Fruit fly (Drosophila melanogaster) whole organism, embryonic: ENCODE data around the gene CG33158.

Experiments
- Awh ChIP-seq: fragments of 200-800 bp; sonication (Bioruptor generic); IDR thresholded peaks from 2 replicates; pipeline ENCODE4, ENCODE4 v1.3.6; 2022; ENCODE audit warnings: missing biosample characterization, missing genetic modification characterization
- B-H1 ChIP-seq: fragments of 200-800 bp; sonication (Bioruptor generic); IDR thresholded peaks from 3 replicates; pipeline ENCODE4 v1.3.6; 2022; ENCODE audit warnings: missing biosample characterization, missing genetic modification characterization
- CG11560 ChIP-seq: fragments of 200-800 bp; sonication (Bioruptor generic); IDR thresholded peaks from 3 replicates; pipeline ENCODE4 v1.3.6; 2022; ENCODE audit warnings: missing biosample characterization, missing genetic modification characterization
- CG1233 ChIP-seq: fragments of 200-800 bp; sonication (Bioruptor generic); optimal IDR thresholded peaks from 4 replicates; lab custom pipeline; 2018; ENCODE audit warnings: missing biosample characterization, mild to moderate bottlenecking, missing genetic modification characterization
- CG12659 ChIP-seq: fragments of 200-800 bp; sonication (Bioruptor generic); optimal IDR thresholded peaks from 3 replicates; lab custom pipeline; 2017; ENCODE audit warnings: mild to moderate bottlenecking, missing biosample characterization, missing genetic modification reagents, missing genetic modification characterization
- CG12769 ChIP-seq: fragments of 200-800 bp; sonication (Bioruptor generic); optimal IDR thresholded peaks from 2 replicates; lab custom pipeline; 2019; ENCODE audit warnings: missing biosample characterization, mild to moderate bottlenecking, missing genetic modification characterization, moderate library complexity
- CG15514 ChIP-seq: fragments of 200-800 bp; sonication (Bioruptor generic); optimal IDR thresholded peaks from 3 replicates; lab custom pipeline; 2017; ENCODE audit warnings: missing biosample characterization, missing genetic modification characterization, mild to moderate bottlenecking, moderate library complexity, missing genetic modification reagents
- CG15696 ChIP-seq: fragments of 200-800 bp; sonication (Bioruptor generic); optimal IDR thresholded peaks from 2 replicates; lab custom pipeline; 2019; ENCODE audit warnings: missing biosample characterization, mild to moderate bottlenecking, missing genetic modification characterization, moderate library complexity
- CG17361 ChIP-seq: fragments of 200-800 bp; sonication (Bioruptor generic); IDR thresholded peaks from 3 replicates; pipeline ENCODE4 v1.3.6; 2022; ENCODE audit warnings: missing biosample characterization, missing genetic modification characterization
- CG17385 ChIP-seq: fragments of 200-800 bp; sonication (Bioruptor generic); optimal IDR thresholded peaks from 3 replicates; lab custom pipeline; 2018; ENCODE audit warnings: missing biosample characterization, mild to moderate bottlenecking, missing genetic modification characterization
- CG17829 ChIP-seq: fragments of 200-800 bp; optimal IDR thresholded peaks from 2 replicates; lab custom pipeline; 2019; ENCODE audit warnings: missing biosample characterization, mild to moderate bottlenecking, missing genetic modification characterization, moderate library complexity
- CG2678 ChIP-seq: fragments of 200-800 bp; sonication (Bioruptor generic); optimal IDR thresholded peaks from 3 replicates; lab custom pipeline; 2019; ENCODE audit warnings: missing biosample characterization, mild to moderate bottlenecking, missing genetic modification characterization, moderate library complexity
- CG3065 ChIP-seq: fragments of 200-800 bp; sonication (Bioruptor generic); optimal IDR thresholded peaks from 2 replicates; lab custom pipeline; 2016; ENCODE audit warnings: missing biosample characterization, missing genetic modification characterization
- CG3281 ChIP-seq: fragments of 200-800 bp; sonication (Bioruptor generic); optimal IDR thresholded peaks from 3 replicates; lab custom pipeline; 2017; ENCODE audit warnings: missing biosample characterization, mild to moderate bottlenecking, missing genetic modification characterization
- CG4328 ChIP-seq: fragments of 200-800 bp; sonication (Bioruptor generic); optimal IDR thresholded peaks from 3 replicates; lab custom pipeline; 2017; ENCODE audit warnings: missing biosample characterization, missing genetic modification reagents, missing genetic modification characterization
- CG6791 ChIP-seq: fragments of 200-800 bp; sonication (Bioruptor generic); IDR thresholded peaks from 3 replicates; pipeline ENCODE4 v1.3.6; 2022; ENCODE audit warnings: missing biosample characterization, missing genetic modification characterization; ENCODE audit not compliant: partially characterized antibody
- CG7372 ChIP-seq: fragments of 200-800 bp; sonication (Bioruptor generic); IDR thresholded peaks from 2 replicates; pipeline ENCODE4 v1.3.6; 2022; ENCODE audit warnings: missing biosample characterization, missing genetic modification characterization
- CG7839 ChIP-seq: fragments of 200-800 bp; sonication (Bioruptor generic); optimal IDR thresholded peaks from 3 replicates; lab custom pipeline; 2018; ENCODE audit warnings: missing biosample characterization, mild to moderate bottlenecking, missing genetic modification characterization, moderate library complexity
- CG8290 ChIP-seq, 3 experiments: fragments of 200-800 bp; sonication (Bioruptor generic); optimal IDR thresholded peaks; 2 replicates each; lab custom pipeline; 2016 to 2019; ENCODE audit warnings: missing biosample characterization in 3 of 3, missing genetic modification characterization in 3 of 3, mild to moderate bottlenecking in 2 of 3, moderate library complexity in 1 of 3
- CG8924 ChIP-seq: fragments of 200-800 bp; optimal IDR thresholded peaks from 3 replicates; lab custom pipeline; 2019; ENCODE audit warnings: missing biosample characterization, mild to moderate bottlenecking, missing genetic modification characterization, moderate library complexity
- Doc2 ChIP-seq: fragments of 200-800 bp; sonication (Bioruptor generic); IDR thresholded peaks from 2 replicates; pipeline ENCODE4 v1.3.6; 2022; ENCODE audit warnings: missing biosample characterization, missing genetic modification characterization
- Elba2 ChIP-seq: fragments of 200-800 bp; sonication (Bioruptor generic); optimal IDR thresholded peaks from 3 replicates; lab custom pipeline; 2016; ENCODE audit warnings: missing biosample characterization, missing genetic modification characterization
- Hmx ChIP-seq: fragments of 200-800 bp; sonication (Bioruptor generic); optimal IDR thresholded peaks from 2 replicates; lab custom pipeline; 2016; ENCODE audit warnings: missing biosample characterization, missing genetic modification characterization
- Kr ChIP-seq: fragments of 200-800 bp; sonication (Bioruptor generic); optimal IDR thresholded peaks from 2 replicates; lab custom pipeline; 2017; ENCODE audit warnings: missing biosample characterization, mild to moderate bottlenecking, missing genetic modification characterization
- MBD-R2 ChIP-seq: fragments of 200-800 bp; sonication (Bioruptor generic); IDR thresholded peaks from 2 replicates; pipeline ENCODE4 v1.3.6; 2022; ENCODE audit warnings: missing biosample characterization, missing genetic modification characterization
- Pdp1 ChIP-seq, 2 experiments: fragments of 200-800 bp; sonication (Bioruptor generic); optimal IDR thresholded peaks; 3 replicates each; lab custom pipeline; 2016; ENCODE audit warnings: missing biosample characterization in 2 of 2, missing genetic modification characterization in 2 of 2, mild to moderate bottlenecking in 1 of 2, moderate library complexity in 1 of 2
- Sox100B ChIP-seq: fragments of 200-800 bp; sonication (Bioruptor generic); optimal IDR thresholded peaks from 3 replicates; lab custom pipeline; 2018; ENCODE audit warnings: missing biosample characterization, mild to moderate bottlenecking, missing genetic modification characterization
- Usf ChIP-seq: fragments of 200-800 bp; sonication (Bioruptor generic); optimal IDR thresholded peaks from 2 replicates; lab custom pipeline; 2017; ENCODE audit warnings: missing genotype, missing biosample characterization, missing genetic modification characterization
- ac ChIP-seq: fragments of 200-800 bp; sonication (Bioruptor generic); optimal IDR thresholded peaks from 3 replicates; lab custom pipeline; 2017; ENCODE audit warnings: missing biosample characterization, mild to moderate bottlenecking, missing genetic modification characterization
- ash1 ChIP-seq: fragments of 200-800 bp; sonication (Bioruptor generic); optimal IDR thresholded peaks from 2 replicates; lab custom pipeline; 2018; ENCODE audit warnings: missing biosample characterization, mild to moderate bottlenecking, missing genetic modification characterization
- cg ChIP-seq: fragments of 200-800 bp; sonication (Bioruptor generic); optimal IDR thresholded peaks from 3 replicates; lab custom pipeline; 2019; ENCODE audit warnings: missing biosample characterization, mild to moderate bottlenecking, missing genetic modification characterization, moderate library complexity
- chm ChIP-seq: fragments of 200-800 bp; sonication (Bioruptor generic); IDR thresholded peaks from 2 replicates; pipeline ENCODE4 v1.3.6; 2022; ENCODE audit warnings: missing biosample characterization, missing genetic modification characterization
- danr ChIP-seq: fragments of 200-800 bp; sonication (Bioruptor generic); IDR thresholded peaks from 2 replicates; pipeline ENCODE4 v1.3.6; 2022; ENCODE audit warnings: missing biosample characterization, missing genetic modification characterization
- dmrt99B ChIP-seq: fragments of 200-800 bp; sonication (Bioruptor generic); optimal IDR thresholded peaks from 2 replicates; lab custom pipeline; 2018; ENCODE audit warnings: missing biosample characterization, mild to moderate bottlenecking, missing genetic modification characterization, moderate library complexity
- exex ChIP-seq: fragments of 200-800 bp; sonication (Bioruptor generic); optimal IDR thresholded peaks from 4 replicates; lab custom pipeline; 2018; ENCODE audit warnings: missing biosample characterization, mild to moderate bottlenecking, missing genetic modification characterization, moderate library complexity
- grau ChIP-seq: fragments of 200-800 bp; optimal IDR thresholded peaks from 3 replicates; lab custom pipeline; 2019; ENCODE audit warnings: missing biosample characterization, mild to moderate bottlenecking, missing genetic modification characterization, moderate library complexity
- gsb-n ChIP-seq: fragments of 200-800 bp; sonication (Bioruptor generic); optimal IDR thresholded peaks from 3 replicates; lab custom pipeline; 2018; ENCODE audit warnings: missing biosample characterization, mild to moderate bottlenecking, missing genetic modification characterization
- ham ChIP-seq: fragments of 200-800 bp; sonication (Bioruptor generic); IDR thresholded peaks from 2 replicates; pipeline ENCODE4 v1.3.6; 2022; ENCODE audit warnings: missing biosample characterization, missing genetic modification characterization
- jigr1 ChIP-seq: fragments of 200-800 bp; sonication (Bioruptor generic); IDR thresholded peaks from 3 replicates; pipeline ENCODE4 v1.3.6; 2022; ENCODE audit warnings: missing biosample characterization, missing genetic modification characterization
- kah ChIP-seq: fragments of 200-800 bp; sonication (Bioruptor generic); optimal IDR thresholded peaks from 2 replicates; lab custom pipeline; 2018; ENCODE audit warnings: missing biosample characterization, mild to moderate bottlenecking, missing genetic modification characterization
- knrl ChIP-seq: fragments of 200-800 bp; sonication (Bioruptor generic); IDR thresholded peaks from 3 replicates; pipeline ENCODE4 v1.3.6; 2022; ENCODE audit warnings: missing biosample characterization, missing genetic modification characterization; ENCODE audit not compliant: partially characterized antibody
- oc ChIP-seq: fragments of 200-800 bp; sonication (Bioruptor generic); optimal IDR thresholded peaks from 2 replicates; lab custom pipeline; 2018; ENCODE audit warnings: missing biosample characterization, mild to moderate bottlenecking, missing genetic modification characterization, moderate library complexity
- onecut ChIP-seq: fragments of 200-800 bp; sonication (Bioruptor generic); IDR thresholded peaks from 2 replicates; pipeline ENCODE4 v1.3.6; 2022; ENCODE audit warnings: missing biosample characterization, missing genetic modification characterization
- pros ChIP-seq: fragments of 200-800 bp; sonication (Bioruptor generic); optimal IDR thresholded peaks from 3 replicates; lab custom pipeline; 2019; ENCODE audit warnings: missing biosample characterization, mild to moderate bottlenecking, missing genetic modification characterization, moderate library complexity
- sens ChIP-seq: fragments of 200-800 bp; sonication (Bioruptor generic); peaks from one replicate; lab custom pipeline; 2016; ENCODE audit warnings: missing biosample characterization, missing genetic modification characterization
- tio ChIP-seq: fragments of 200-800 bp; sonication (Bioruptor generic); optimal IDR thresholded peaks from 2 replicates; lab custom pipeline; 2017; ENCODE audit warnings: missing biosample characterization, missing genetic modification characterization, inconsistent platforms
- tna ChIP-seq: fragments of 200-800 bp; sonication (Bioruptor generic); IDR thresholded peaks from 2 replicates; pipeline ENCODE4 v1.3.6; 2022; ENCODE audit warnings: missing biosample characterization, missing genetic modification characterization; ENCODE audit not compliant: partially characterized antibody
- twi ChIP-seq: fragments of 200-800 bp; optimal IDR thresholded peaks from 2 replicates; lab custom pipeline; 2019; ENCODE audit warnings: missing biosample characterization, mild to moderate bottlenecking, missing genetic modification characterization, moderate library complexity
- usp ChIP-seq: fragments of >200 bp; optimal IDR thresholded peaks from 2 replicates; lab custom pipeline; 2017; ENCODE audit warnings: missing biosample characterization, missing genetic modification characterization
- vvl ChIP-seq: fragments of 200-800 bp; sonication (Bioruptor generic); IDR thresholded peaks from 2 replicates; pipeline ENCODE4 v1.3.6; 2022; ENCODE audit warnings: missing biosample characterization, missing genetic modification characterization
- z ChIP-seq: fragments of 200-800 bp; sonication (Bioruptor generic); IDR thresholded peaks from 3 replicates; pipeline ENCODE4 v1.3.6; 2022; ENCODE audit warnings: missing biosample characterization, missing genetic modification characterization

CG33158 gene

dm6 chr3L:16475518-16476126 is 56.2 kb downstream of the CG33158 start (continued):
- TF ChIP-seq Usf (GFP tag; lab: Kevin White, UChicago): no peak
- TF ChIP-seq MBD-R2 (GFP tag; lab: Robert Waterston, UW): no peak
- no peak for TF ChIP-seq jigr1 (GFP tag; lab: Robert Waterston, UW)
- no peak for TF ChIP-seq CG2678 (tag; lab: Kevin White, UChicago)
- no peak for TF ChIP-seq CG17385 (GFP tag; lab: Kevin White, UChicago)
- TF ChIP-seq chm: no peak
- TF ChIP-seq tio (GFP tag; lab: Kevin White, UChicago): no peak
- TF ChIP-seq CG3065 (GFP tag; lab: Kevin White, UChicago): no peak
- TF ChIP-seq Pdp1 (GFP tag; optimal IDR thresholded peaks at IDR 0.05; lab: Kevin White, UChicago): peak in 1 of 2 experiments; percentile 24
- TF ChIP-seq ash1 (GFP tag; lab: Kevin White, UChicago): no peak
- no peak for TF ChIP-seq CG6791 (GFP tag; lab: Robert Waterston, UW)
- TF ChIP-seq sens: peak; percentile 47
- TF ChIP-seq CG15696 (tag; lab: Kevin White, UChicago): no peak
- TF ChIP-seq Doc2 (GFP tag; lab: Robert Waterston, UW): no peak
- peak; percentile 90 for TF ChIP-seq kah (GFP tag; lab: Kevin White, UChicago)
- peak; percentile 77 for TF ChIP-seq Kr (GFP tag; lab: Kevin White, UChicago)
- no peak for TF ChIP-seq CG12659 (GFP tag; lab: Kevin White, UChicago)
- no peak for TF ChIP-seq cg (GFP tag; lab: Kevin White, UChicago)
- no peak for TF ChIP-seq CG3281 (GFP tag; lab: Kevin White, UChicago)
- no peak for TF ChIP-seq knrl
- TF ChIP-seq oc: no peak
- TF ChIP-seq usp (GFP tag; lab: Kevin White, UChicago): no peak
- no peak for TF ChIP-seq CG12769 (tag; lab: Kevin White, UChicago)
- TF ChIP-seq vvl (GFP tag; lab: Robert Waterston, UW): no peak
- TF ChIP-seq CG11560 (tag; lab: Robert Waterston, UW): no peak
- no peak for TF ChIP-seq exex (tag; lab: Kevin White, UChicago)
- TF ChIP-seq tna (GFP tag; lab: Robert Waterston, UW): no peak
- no peak for TF ChIP-seq CG15514 (GFP tag; lab: Kevin White, UChicago)
- no peak for TF ChIP-seq CG8290 (GFP tag; optimal IDR thresholded peaks at IDR 0.05; lab: Kevin White, UChicago)
- TF ChIP-seq CG8290 (tag; optimal IDR thresholded peaks at IDR 0.05; lab: Kevin White, UChicago): no peak
- TF ChIP-seq ac (GFP tag; lab: Kevin White, UChicago): peak; percentile 7
- TF ChIP-seq ham: no peak
- peak; percentile 0 for TF ChIP-seq pros
- TF ChIP-seq gsb-n (tag; lab: Kevin White, UChicago): no peak
- no peak for TF ChIP-seq z (GFP tag; lab: Robert Waterston, UW)
- TF ChIP-seq Sox100B: no peak
- no peak for TF ChIP-seq onecut (GFP tag; lab: Robert Waterston, UW)
- TF ChIP-seq Elba2: no peak
- TF ChIP-seq twi (tag; lab: Kevin White, UChicago): peak; percentile 90
- TF ChIP-seq CG4328 (GFP tag; lab: Kevin White, UChicago): no peak
- TF ChIP-seq, all 482 proteins: peak for 13

- peak; percentile 24 for TF ChIP-seq dmrt99B
- TF ChIP-seq CG1233 (GFP tag; lab: Kevin White, UChicago): no peak
- no peak for TF ChIP-seq Awh (GFP tag; lab: Robert Waterston, UW)
- no peak for TF ChIP-seq Hmx
- TF ChIP-seq CG17361: 0 out of 3 replicates have a peak, but pooled peaks have one; percentile 42
- peak; percentile 9 for TF ChIP-seq CG8924 (tag; lab: Kevin White, UChicago)
- no peak for TF ChIP-seq B-H1 (GFP tag; lab: Robert Waterston, UW)
- TF ChIP-seq danr: no peak
- TF ChIP-seq CG7372: no peak
- peak; percentile 30 for TF ChIP-seq grau (tag; lab: Kevin White, UChicago)
- peak; percentile 8 for TF ChIP-seq CG7839 (tag; lab: Kevin White, UChicago)
- no peak for TF ChIP-seq knrl
- no peak for TF ChIP-seq CG17829 (tag; lab: Kevin White, UChicago)
Measured at dm6 chr3L:16476709-16477119, 57.3 kb downstream of the CG33158 start.
